Fruit fly (Drosophila melanogaster) whole organism, embryonic: Measurements from ENCODE around the gene gammaTub37C.

Source experiments
- Atf3 ChIP-seq: fragments of 200-800 bp; sonication (Bioruptor generic); optimal IDR thresholded peaks from 3 replicates; lab custom pipeline; 2016; ENCODE audit warnings: missing biosample characterization, missing genetic modification characterization
- CG10543 ChIP-seq: fragments of 200-800 bp; sonication (Bioruptor generic); optimal IDR thresholded peaks from 3 replicates; lab custom pipeline; 2017; ENCODE audit warnings: missing biosample characterization, mild to moderate bottlenecking, missing genetic modification characterization, moderate library complexity
- CG11560 ChIP-seq: fragments of 200-800 bp; sonication (Bioruptor generic); IDR thresholded peaks from 3 replicates; pipeline ENCODE4 v1.3.6; 2022; ENCODE audit warnings: missing biosample characterization, missing genetic modification characterization
- CG12155 ChIP-seq: fragments of 200-800 bp; sonication (Bioruptor generic); optimal IDR thresholded peaks from 3 replicates; lab custom pipeline; 2016; ENCODE audit warnings: missing biosample characterization, missing genetic modification characterization
- CG1233 ChIP-seq: fragments of 200-800 bp; sonication (Bioruptor generic); optimal IDR thresholded peaks from 4 replicates; lab custom pipeline; 2018; ENCODE audit warnings: missing biosample characterization, mild to moderate bottlenecking, missing genetic modification characterization
- CG1602 ChIP-seq: fragments of 200-800 bp; sonication (Bioruptor generic); optimal IDR thresholded peaks from 3 replicates; lab custom pipeline; 2016; ENCODE audit warnings: missing biosample characterization, missing genetic modification characterization
- CG17328 ChIP-seq: fragments of 200-800 bp; sonication (Bioruptor generic); IDR thresholded peaks from 2 replicates; pipeline ENCODE4 v1.3.6; 2022; ENCODE audit warnings: missing biosample characterization, missing genetic modification characterization
- CG18599 ChIP-seq: fragments of 200-800 bp; sonication (Bioruptor generic); optimal IDR thresholded peaks from 3 replicates; lab custom pipeline; 2017; ENCODE audit warnings: missing biosample characterization, missing genetic modification characterization, mild to moderate bottlenecking, moderate library complexity, missing genetic modification reagents
- CG30403 ChIP-seq: fragments of 200-800 bp; sonication (Bioruptor generic); optimal IDR thresholded peaks from 3 replicates; lab custom pipeline; 2016; ENCODE audit warnings: missing biosample characterization, missing genetic modification characterization
- CG30431 ChIP-seq: fragments of 200-800 bp; sonication (Bioruptor generic); optimal IDR thresholded peaks from 2 replicates; lab custom pipeline; 2017; ENCODE audit warnings: missing biosample characterization, missing genetic modification characterization
- CG34422 ChIP-seq: fragments of 200-800 bp; sonication (Bioruptor generic); IDR thresholded peaks from 3 replicates; pipeline ENCODE4 v1.3.6; 2022; ENCODE audit warnings: missing biosample characterization, missing genetic modification characterization
- CG42726 ChIP-seq: fragments of 200-800 bp; sonication (Bioruptor generic); IDR thresholded peaks from 2 replicates; pipeline ENCODE4 v1.3.6; 2022; ENCODE audit warnings: missing biosample characterization, missing genetic modification characterization; ENCODE audit not compliant: partially characterized antibody
- CG4328 ChIP-seq: fragments of 200-800 bp; sonication (Bioruptor generic); optimal IDR thresholded peaks from 3 replicates; lab custom pipeline; 2017; ENCODE audit warnings: missing biosample characterization, missing genetic modification reagents, missing genetic modification characterization
- CG4360 ChIP-seq: fragments of 200-800 bp; sonication (Bioruptor generic); IDR thresholded peaks from 2 replicates; pipeline ENCODE4 v1.3.6; 2022; ENCODE audit warnings: missing biosample characterization, missing genetic modification characterization
- CG6791 ChIP-seq: fragments of 200-800 bp; sonication (Bioruptor generic); IDR thresholded peaks from 3 replicates; pipeline ENCODE4 v1.3.6; 2022; ENCODE audit warnings: missing biosample characterization, missing genetic modification characterization; ENCODE audit not compliant: partially characterized antibody
- CG7556 ChIP-seq: fragments of 200-800 bp; sonication (Bioruptor generic); optimal IDR thresholded peaks from 2 replicates; lab custom pipeline; 2017; ENCODE audit warnings: missing biosample characterization, mild to moderate bottlenecking, missing genetic modification characterization
- CG7786 ChIP-seq: fragments of 200-800 bp; sonication (Bioruptor generic); optimal IDR thresholded peaks from 2 replicates; lab custom pipeline; 2016; ENCODE audit warnings: missing biosample characterization, missing genetic modification characterization
- CG8765 ChIP-seq: fragments of 200-800 bp; sonication (Bioruptor generic); IDR thresholded peaks from 2 replicates; pipeline ENCODE4 v1.3.6; 2022; ENCODE audit warnings: missing biosample characterization, missing genetic modification characterization
- CG9437 ChIP-seq: fragments of 200-800 bp; sonication (Bioruptor generic); optimal IDR thresholded peaks from 2 replicates; lab custom pipeline; 2018; ENCODE audit warnings: missing biosample characterization, mild to moderate bottlenecking, missing genetic modification characterization
- CG9797 ChIP-seq: fragments of 200-800 bp; sonication (Bioruptor generic); optimal IDR thresholded peaks from 3 replicates; lab custom pipeline; 2018; ENCODE audit warnings: missing biosample characterization, mild to moderate bottlenecking, missing genetic modification characterization
- CkIIα-i1 ChIP-seq: fragments of 200-800 bp; sonication (Bioruptor generic); IDR thresholded peaks from 2 replicates; pipeline ENCODE4 v1.3.6; 2022; ENCODE audit warnings: missing biosample characterization, missing genetic modification characterization
- D19A ChIP-seq: fragments of 200-800 bp; optimal IDR thresholded peaks from 3 replicates; lab custom pipeline; 2019; ENCODE audit warnings: missing biosample characterization, mild to moderate bottlenecking, missing genetic modification characterization, moderate library complexity
- Doc2 ChIP-seq: fragments of 200-800 bp; sonication (Bioruptor generic); IDR thresholded peaks from 2 replicates; pipeline ENCODE4 v1.3.6; 2022; ENCODE audit warnings: missing biosample characterization, missing genetic modification characterization
- Fer3 ChIP-seq: fragments of 200-800 bp; sonication (Bioruptor generic); optimal IDR thresholded peaks from 2 replicates; lab custom pipeline; 2018; ENCODE audit warnings: missing biosample characterization, mild to moderate bottlenecking, missing genetic modification characterization, moderate library complexity
- HHEX ChIP-seq: fragments of 200-800 bp; sonication (Bioruptor generic); optimal IDR thresholded peaks from 3 replicates; lab custom pipeline; 2017; ENCODE audit warnings: missing biosample characterization, mild to moderate bottlenecking, missing genetic modification characterization, missing genetic modification reagents
- HLH54F ChIP-seq: fragments of 200-800 bp; sonication (Bioruptor generic); optimal IDR thresholded peaks from 3 replicates; lab custom pipeline; 2016; ENCODE audit warnings: missing biosample characterization, missing genetic modification characterization
- Hmr ChIP-seq: fragments of 200-800 bp; sonication (Bioruptor generic); optimal IDR thresholded peaks from 3 replicates; lab custom pipeline; 2017; ENCODE audit warnings: mild to moderate bottlenecking, missing biosample characterization, missing genetic modification reagents, missing genetic modification characterization
- Opbp ChIP-seq: fragments of 200-800 bp; sonication (Bioruptor generic); IDR thresholded peaks from 3 replicates; pipeline ENCODE4 v1.3.6; 2022; ENCODE audit warnings: missing biosample characterization, missing genetic modification characterization; ENCODE audit not compliant: partially characterized antibody
- Sox102F ChIP-seq: fragments of 200-800 bp; sonication (Bioruptor generic); optimal IDR thresholded peaks from 2 replicates; lab custom pipeline; 2018; ENCODE audit warnings: missing biosample characterization, mild to moderate bottlenecking, missing genetic modification characterization, moderate library complexity
- Vsx1 ChIP-seq: fragments of 200-800 bp; sonication (Bioruptor generic); optimal IDR thresholded peaks from 2 replicates; lab custom pipeline; 2017; ENCODE audit warnings: missing biosample characterization, mild to moderate bottlenecking, missing genetic modification characterization, missing genetic modification reagents
- ac ChIP-seq: fragments of 200-800 bp; sonication (Bioruptor generic); optimal IDR thresholded peaks from 3 replicates; lab custom pipeline; 2017; ENCODE audit warnings: missing biosample characterization, mild to moderate bottlenecking, missing genetic modification characterization
- ase ChIP-seq: fragments of 200-800 bp; sonication (Bioruptor generic); IDR thresholded peaks from 3 replicates; pipeline ENCODE4 v1.3.6; 2022; ENCODE audit warnings: missing biosample characterization, missing genetic modification characterization
- bcd ChIP-seq: fragments of 200-800 bp; sonication (Bioruptor generic); optimal IDR thresholded peaks from 2 replicates; lab custom pipeline; 2017; ENCODE audit warnings: missing biosample characterization, mild to moderate bottlenecking, missing genetic modification characterization
- caup ChIP-seq: fragments of 200-800 bp; sonication (Bioruptor generic); optimal IDR thresholded peaks from 3 replicates; lab custom pipeline; 2017; ENCODE audit warnings: missing biosample characterization, mild to moderate bottlenecking, missing genetic modification characterization, moderate library complexity; ENCODE audit not compliant: severe bottlenecking
- cg ChIP-seq: fragments of 200-800 bp; sonication (Bioruptor generic); optimal IDR thresholded peaks from 3 replicates; lab custom pipeline; 2019; ENCODE audit warnings: missing biosample characterization, mild to moderate bottlenecking, missing genetic modification characterization, moderate library complexity
- dan ChIP-seq: fragments of 200-800 bp; sonication (Bioruptor generic); IDR thresholded peaks from 2 replicates; pipeline ENCODE4 v1.3.6; 2022; ENCODE audit warnings: missing biosample characterization, missing genetic modification characterization
- dmrt11E ChIP-seq: fragments of 200-800 bp; sonication (Bioruptor generic); optimal IDR thresholded peaks from 3 replicates; lab custom pipeline; 2018; ENCODE audit warnings: missing biosample characterization, mild to moderate bottlenecking, missing genetic modification characterization, moderate library complexity
- esg ChIP-seq: fragments of 200-800 bp; sonication (Bioruptor generic); conservative IDR thresholded peaks from 2 replicates; pipeline ENCODE4 v1.3.6; 2022; ENCODE audit warnings: missing biosample characterization, missing genetic modification characterization
- gt ChIP-seq: fragments of 200-800 bp; sonication (Bioruptor generic); IDR thresholded peaks from 2 replicates; pipeline ENCODE4 v1.3.6; 2022; ENCODE audit warnings: missing biosample characterization, missing genetic modification characterization
- h ChIP-seq: fragments of >200 bp; optimal IDR thresholded peaks from 2 replicates; lab custom pipeline; 2017
- pzg ChIP-seq: fragments of 200-800 bp; sonication (Bioruptor generic); optimal IDR thresholded peaks from 3 replicates; lab custom pipeline; 2018; ENCODE audit warnings: missing biosample characterization, mild to moderate bottlenecking, missing genetic modification characterization, moderate library complexity
- sens ChIP-seq: fragments of 200-800 bp; sonication (Bioruptor generic); peaks from one replicate; lab custom pipeline; 2016; ENCODE audit warnings: missing biosample characterization, missing genetic modification characterization
- so ChIP-seq: fragments of 200-800 bp; sonication (Bioruptor generic); IDR thresholded peaks from 3 replicates; pipeline ENCODE4 v1.3.6; 2022; ENCODE audit warnings: missing biosample characterization, missing genetic modification characterization
- sob ChIP-seq: fragments of 200-800 bp; sonication (Bioruptor generic); IDR thresholded peaks from 2 replicates; pipeline ENCODE4 v1.3.6; 2022; ENCODE audit warnings: missing biosample characterization, missing genetic modification characterization
- sqz ChIP-seq: fragments of 200-800 bp; sonication (Bioruptor generic); optimal IDR thresholded peaks from 3 replicates; lab custom pipeline; 2018; ENCODE audit warnings: missing biosample characterization, mild to moderate bottlenecking, missing genetic modification characterization
- tap ChIP-seq: fragments of 200-800 bp; optimal IDR thresholded peaks from 3 replicates; lab custom pipeline; 2019; ENCODE audit warnings: missing biosample characterization, mild to moderate bottlenecking, missing genetic modification characterization, moderate library complexity
- tgo ChIP-seq: fragments of 200-800 bp; sonication (Bioruptor generic); IDR thresholded peaks from 3 replicates; pipeline ENCODE4 v1.3.6; 2022; ENCODE audit warnings: missing biosample characterization, missing genetic modification characterization
- vfl ChIP-seq: fragments of 200-800 bp; sonication (Bioruptor generic); optimal IDR thresholded peaks from 2 replicates; lab custom pipeline; 2016; ENCODE audit warnings: missing biosample characterization, missing genetic modification characterization

The gammaTub37C gene

DNA sequence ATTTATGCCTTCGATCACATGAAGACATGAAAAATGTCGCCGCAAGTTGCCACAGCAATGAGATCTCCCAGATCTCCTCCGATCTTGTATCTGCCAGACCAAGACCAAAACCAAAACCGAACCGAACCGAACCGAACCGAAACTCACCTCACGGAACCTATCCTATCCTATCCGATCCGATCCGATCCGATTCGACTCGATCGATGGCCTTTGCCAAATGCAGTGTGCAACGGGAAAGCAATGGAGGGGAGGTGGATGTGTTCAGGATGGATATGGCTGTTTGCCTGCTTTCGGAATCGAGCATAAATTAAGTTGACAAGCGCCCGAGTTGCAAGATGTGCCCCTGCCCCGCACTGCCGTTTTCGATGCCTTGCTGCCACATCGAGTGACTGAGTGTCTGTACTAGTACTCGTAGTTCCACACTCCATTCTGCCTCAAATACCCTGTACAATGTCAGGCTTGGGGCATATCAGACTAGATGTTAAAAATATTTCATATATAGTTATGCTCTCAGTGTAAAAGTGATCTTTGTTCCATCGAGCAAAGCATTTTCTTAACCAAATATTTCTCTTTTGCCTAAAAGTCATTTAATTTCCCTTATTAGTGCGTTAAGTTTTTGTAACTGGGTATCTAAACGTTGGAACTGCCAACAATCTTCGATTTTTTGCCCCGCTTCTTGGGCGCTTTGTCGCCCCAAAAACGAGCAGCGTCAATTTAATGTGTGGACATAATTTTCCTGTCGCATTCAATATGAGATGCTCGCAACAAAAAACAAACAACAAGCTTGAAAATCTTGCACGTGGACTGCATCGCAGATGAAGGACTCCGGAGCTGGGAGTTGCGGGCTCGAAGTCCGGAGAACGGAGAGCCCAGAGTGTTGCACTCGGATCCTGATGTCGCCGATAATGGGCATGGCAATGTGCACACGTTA, 40.7 kb upstream of the gammaTub37C start (continued):
- TF ChIP-seq HLH54F (GFP tag; lab: Kevin White, UChicago) (peak; percentile 57), caup (peak; percentile 39), CG7786 (peak; percentile 69), CG7556 (GFP tag; lab: Kevin White, UChicago) (peak; percentile 74), sens (GFP tag; lab: Kevin White, UChicago) (peak; percentile 97), dmrt11E (tag; lab: Kevin White, UChicago) (peak; percentile 94), CG30431 (GFP tag; lab: Kevin White, UChicago) (peak; percentile 81), ase (GFP tag; lab: Robert Waterston, UW) (peak; percentile 55; the same call in 1 of the 3 replicates), CG11560 (tag; lab: Robert Waterston, UW) (peak; percentile 59; the same call in 1 of the 3 replicates), pzg (GFP tag; lab: Kevin White, UChicago) (no peak), CG1602 (GFP tag; lab: Kevin White, UChicago) (peak; percentile 85), tgo (GFP tag; lab: Robert Waterston, UW) (peak; percentile 77), h (lab: Kevin White, UChicago) (no peak), Sox102F (GFP tag; lab: Kevin White, UChicago) (peak; percentile 85), esg (GFP tag; lab: Robert Waterston, UW) (peak; percentile 69), CG30403 (peak; percentile 82), Hmr (GFP tag; lab: Kevin White, UChicago) (peak; percentile 13), cg (GFP tag; lab: Kevin White, UChicago) (no peak), Atf3 (GFP tag; lab: Kevin White, UChicago) (peak; percentile 61), CG9797 (GFP tag; lab: Kevin White, UChicago) (no peak), tap (peak; percentile 58), HHEX (peak; percentile 38), so (GFP tag; lab: Robert Waterston, UW) (peak; percentile 77), CG6791 (no peak), Fer3 (peak; percentile 13), sob (GFP tag; lab: Robert Waterston, UW) (peak; percentile 62; the same call in 1 of the 2 replicates), gt (peak; percentile 33; the same call in 1 of the 2 replicates), D19A (tag; lab: Kevin White, UChicago) (peak; percentile 86), sqz (GFP tag; lab: Kevin White, UChicago) (peak; percentile 58), vfl (GFP tag; lab: Kevin White, UChicago) (peak; percentile 32), CG34422 (GFP tag; lab: Robert Waterston, UW) (peak; percentile 61; the same call in 2 of the 3 replicates), Opbp (GFP tag; lab: Robert Waterston, UW) (no peak), CG10543 (no peak), CG42726 (GFP tag; lab: Robert Waterston, UW) (no peak), CG12155 (peak; percentile 64), bcd (GFP tag; lab: Kevin White, UChicago) (peak; percentile 77), CkIIα-i1 (GFP tag; lab: Robert Waterston, UW) (no peak), Vsx1 (peak; percentile 12), CG8765 (peak; percentile 69; the same call in 1 of the 2 replicates), CG9437 (GFP tag; lab: Kevin White, UChicago) (peak; percentile 67), dan (peak; percentile 76), CG17328 (GFP tag; lab: Robert Waterston, UW) (peak; percentile 86), CG1233 (peak; percentile 45), CG4360 (GFP tag; lab: Robert Waterston, UW) (peak; percentile 50; the same call in 1 of the 2 replicates), ac (GFP tag; lab: Kevin White, UChicago) (peak; percentile 73), CG18599 (peak; percentile 33), CG4328 (no peak), Doc2 (no peak)
